Fruit fly (Drosophila melanogaster) whole organism, embryonic: Measurements from ENCODE around the gene Ir94d.

Experiments
- B-H2 ChIP-seq: fragments of 200-800 bp; sonication (Bioruptor generic); optimal IDR thresholded peaks from 2 replicates; lab custom pipeline; 2018; ENCODE audit warnings: missing biosample characterization, mild to moderate bottlenecking, missing genetic modification characterization
- CG10565 ChIP-seq: fragments of 200-800 bp; sonication (Bioruptor generic); optimal IDR thresholded peaks from 3 replicates; lab custom pipeline; 2016; ENCODE audit warnings: missing biosample characterization, mild to moderate bottlenecking, missing genetic modification characterization
- CG12219 ChIP-seq: fragments of 200-800 bp; sonication (Bioruptor generic); optimal IDR thresholded peaks from 3 replicates; lab custom pipeline; 2018; ENCODE audit warnings: missing biosample characterization, mild to moderate bottlenecking, missing genetic modification characterization
- CG15514 ChIP-seq: fragments of 200-800 bp; sonication (Bioruptor generic); optimal IDR thresholded peaks from 3 replicates; lab custom pipeline; 2017; ENCODE audit warnings: missing biosample characterization, missing genetic modification characterization, mild to moderate bottlenecking, moderate library complexity, missing genetic modification reagents
- CG1647 ChIP-seq: fragments of 200-800 bp; sonication (Bioruptor generic); optimal IDR thresholded peaks from 3 replicates; lab custom pipeline; 2016; ENCODE audit warnings: missing biosample characterization, missing genetic modification characterization
- CG17361 ChIP-seq: fragments of 200-800 bp; sonication (Bioruptor generic); IDR thresholded peaks from 3 replicates; pipeline ENCODE4 v1.3.6; 2022; ENCODE audit warnings: missing biosample characterization, missing genetic modification characterization
- CG18764 ChIP-seq: fragments of 200-800 bp; sonication (Bioruptor generic); optimal IDR thresholded peaks from 3 replicates; lab custom pipeline; 2016; ENCODE audit warnings: missing biosample characterization, missing genetic modification characterization
- CG2129 ChIP-seq: fragments of 200-800 bp; sonication (Bioruptor generic); IDR thresholded peaks from 2 replicates; pipeline ENCODE4 v1.3.6; 2022; ENCODE audit warnings: missing biosample characterization, missing genetic modification characterization; ENCODE audit not compliant: partially characterized antibody
- CG31365 ChIP-seq: fragments of 200-800 bp; sonication (Bioruptor generic); optimal IDR thresholded peaks from 2 replicates; lab custom pipeline; 2018; ENCODE audit warnings: missing biosample characterization, mild to moderate bottlenecking, missing genetic modification characterization
- CG4360 ChIP-seq: fragments of 200-800 bp; sonication (Bioruptor generic); IDR thresholded peaks from 2 replicates; pipeline ENCODE4 v1.3.6; 2022; ENCODE audit warnings: missing biosample characterization, missing genetic modification characterization
- CG4730 ChIP-seq: fragments of 200-800 bp; sonication (Bioruptor generic); IDR thresholded peaks from 2 replicates; pipeline ENCODE4 v1.3.6; 2022; ENCODE audit warnings: missing biosample characterization, missing genetic modification characterization
- CG6254 ChIP-seq: fragments of 200-800 bp; sonication (Bioruptor generic); optimal IDR thresholded peaks from 3 replicates; lab custom pipeline; 2017; ENCODE audit warnings: mild to moderate bottlenecking, missing biosample characterization, missing genetic modification reagents, missing genetic modification characterization
- CG6813 ChIP-seq: fragments of 200-800 bp; sonication (Bioruptor generic); optimal IDR thresholded peaks from 2 replicates; lab custom pipeline; 2017; ENCODE audit warnings: missing biosample characterization, missing genetic modification characterization, mild to moderate bottlenecking, moderate library complexity, missing genetic modification reagents
- CG7556 ChIP-seq: fragments of 200-800 bp; sonication (Bioruptor generic); optimal IDR thresholded peaks from 2 replicates; lab custom pipeline; 2017; ENCODE audit warnings: missing biosample characterization, mild to moderate bottlenecking, missing genetic modification characterization
- CG7786 ChIP-seq: fragments of 200-800 bp; sonication (Bioruptor generic); optimal IDR thresholded peaks from 2 replicates; lab custom pipeline; 2016; ENCODE audit warnings: missing biosample characterization, missing genetic modification characterization
- CG9876 ChIP-seq: fragments of 200-800 bp; sonication (Bioruptor generic); optimal IDR thresholded peaks from 2 replicates; lab custom pipeline; 2016; ENCODE audit warnings: missing biosample characterization, missing genetic modification characterization
- Dref ChIP-seq: fragments of 200-800 bp; sonication (Bioruptor generic); IDR thresholded peaks from 2 replicates; pipeline ENCODE4 v1.3.6; 2022; ENCODE audit warnings: missing biosample characterization, missing genetic modification characterization
- Fer2 ChIP-seq: fragments of 200-800 bp; sonication (Bioruptor generic); optimal IDR thresholded peaks from 2 replicates; lab custom pipeline; 2018; ENCODE audit warnings: missing biosample characterization, mild to moderate bottlenecking, missing genetic modification characterization, moderate library complexity
- HLHmδ ChIP-seq: fragments of 200-800 bp; sonication (Bioruptor generic); optimal IDR thresholded peaks from 2 replicates; lab custom pipeline; 2018; ENCODE audit warnings: missing biosample characterization, mild to moderate bottlenecking, missing genetic modification characterization, moderate library complexity
- Hand ChIP-seq: fragments of 200-800 bp; sonication (Bioruptor generic); optimal IDR thresholded peaks from 2 replicates; lab custom pipeline; 2017; ENCODE audit warnings: mild to moderate bottlenecking, missing biosample characterization, missing genetic modification reagents, missing genetic modification characterization
- Hr39 ChIP-seq: fragments of >200 bp; optimal IDR thresholded peaks from 2 replicates; lab custom pipeline; 2017
- MTF-1 ChIP-seq: fragments of 200-800 bp; sonication (Bioruptor generic); optimal IDR thresholded peaks from 2 replicates; lab custom pipeline; 2018; ENCODE audit warnings: missing biosample characterization, mild to moderate bottlenecking, missing genetic modification characterization, borderline replicate concordance
- NFAT ChIP-seq: fragments of 200-800 bp; sonication (Bioruptor generic); IDR thresholded peaks from 2 replicates; pipeline ENCODE4 v1.3.6; 2022; ENCODE audit warnings: missing biosample characterization, missing genetic modification characterization
- Nf-YC ChIP-seq: fragments of 200-800 bp; optimal IDR thresholded peaks from 3 replicates; lab custom pipeline; 2019; ENCODE audit warnings: missing biosample characterization, mild to moderate bottlenecking, missing genetic modification characterization, moderate library complexity
- Oli ChIP-seq: fragments of 200-800 bp; sonication (Bioruptor generic); optimal IDR thresholded peaks from 2 replicates; lab custom pipeline; 2018; ENCODE audit warnings: missing biosample characterization, mild to moderate bottlenecking, missing genetic modification characterization, moderate library complexity
- Ptx1 ChIP-seq: fragments of 200-800 bp; sonication (Bioruptor generic); IDR thresholded peaks from 2 replicates; pipeline ENCODE4 v1.3.6; 2022; ENCODE audit warnings: missing biosample characterization, missing genetic modification characterization
- Ravus ChIP-seq: fragments of 200-800 bp; sonication (Bioruptor generic); IDR thresholded peaks from 2 replicates; pipeline ENCODE4 v1.3.6; 2022; ENCODE audit warnings: missing biosample characterization, missing genetic modification characterization
- Rx ChIP-seq: fragments of 200-800 bp; sonication (Bioruptor generic); IDR thresholded peaks from 2 replicates; pipeline ENCODE4 v1.3.6; 2022; ENCODE audit warnings: missing biosample characterization, missing genetic modification characterization
- Taf1 ChIP-seq: fragments of 200-800 bp; sonication (Bioruptor generic); IDR thresholded peaks from 2 replicates; pipeline ENCODE4 v1.3.6; 2022; ENCODE audit warnings: missing biosample characterization, missing genetic modification characterization
- abd-A ChIP-seq: fragments of 200-800 bp; sonication (Bioruptor generic); optimal IDR thresholded peaks from 3 replicates; lab custom pipeline; 2019; ENCODE audit warnings: missing biosample characterization, mild to moderate bottlenecking, missing genetic modification characterization, moderate library complexity
- ase ChIP-seq: fragments of 200-800 bp; sonication (Bioruptor generic); IDR thresholded peaks from 3 replicates; pipeline ENCODE4 v1.3.6; 2022; ENCODE audit warnings: missing biosample characterization, missing genetic modification characterization
- ash1 ChIP-seq: fragments of 200-800 bp; sonication (Bioruptor generic); optimal IDR thresholded peaks from 2 replicates; lab custom pipeline; 2018; ENCODE audit warnings: missing biosample characterization, mild to moderate bottlenecking, missing genetic modification characterization
- bcd ChIP-seq: fragments of 200-800 bp; sonication (Bioruptor generic); optimal IDR thresholded peaks from 2 replicates; lab custom pipeline; 2017; ENCODE audit warnings: missing biosample characterization, mild to moderate bottlenecking, missing genetic modification characterization
- bowl ChIP-seq: fragments of 200-800 bp; sonication (Bioruptor generic); IDR thresholded peaks from 2 replicates; pipeline ENCODE4 v1.3.6; 2022; ENCODE audit warnings: missing biosample characterization, missing genetic modification characterization
- chif ChIP-seq, 2 experiments: fragments of 200-800 bp; sonication (Bioruptor generic); optimal IDR thresholded peaks; 3 replicates each; lab custom pipeline; 2016; ENCODE audit warnings: missing biosample characterization in 2 of 2, missing genetic modification characterization in 2 of 2
- da ChIP-seq: fragments of 200-800 bp; sonication (Bioruptor generic); optimal IDR thresholded peaks from 2 replicates; lab custom pipeline; 2016; ENCODE audit warnings: missing biosample characterization, missing genetic modification characterization
- dimm ChIP-seq: fragments of 200-800 bp; sonication (Bioruptor generic); IDR thresholded peaks from 2 replicates; pipeline ENCODE4 v1.3.6; 2022; ENCODE audit warnings: missing biosample characterization, missing genetic modification characterization
- ewg ChIP-seq: fragments of 200-800 bp; sonication (Bioruptor generic); optimal IDR thresholded peaks from 3 replicates; lab custom pipeline; 2017; ENCODE audit warnings: mild to moderate bottlenecking, missing biosample characterization, missing genetic modification reagents, missing genetic modification characterization
- gfzf ChIP-seq: fragments of 200-800 bp; sonication (Bioruptor generic); optimal IDR thresholded peaks from 2 replicates; lab custom pipeline; 2016; ENCODE audit warnings: missing biosample characterization, mild to moderate bottlenecking, missing genetic modification characterization, moderate library complexity
- grau ChIP-seq: fragments of 200-800 bp; optimal IDR thresholded peaks from 3 replicates; lab custom pipeline; 2019; ENCODE audit warnings: missing biosample characterization, mild to moderate bottlenecking, missing genetic modification characterization, moderate library complexity
- gro ChIP-seq: fragments of 200-800 bp; sonication (Bioruptor generic); optimal IDR thresholded peaks from 2 replicates; lab custom pipeline; 2016; ENCODE audit warnings: missing biosample characterization, missing genetic modification characterization
- hb ChIP-seq: fragments of 200-800 bp; sonication (Bioruptor generic); IDR thresholded peaks from 3 replicates; pipeline ENCODE4 v1.3.6; 2022; ENCODE audit warnings: missing biosample characterization, missing genetic modification characterization; ENCODE audit not compliant: partially characterized antibody
- ind ChIP-seq: fragments of 200-800 bp; sonication (Bioruptor generic); optimal IDR thresholded peaks from 3 replicates; lab custom pipeline; 2016; ENCODE audit warnings: missing biosample characterization, missing genetic modification characterization
- onecut ChIP-seq: fragments of 200-800 bp; sonication (Bioruptor generic); IDR thresholded peaks from 2 replicates; pipeline ENCODE4 v1.3.6; 2022; ENCODE audit warnings: missing biosample characterization, missing genetic modification characterization
- org-1 ChIP-seq: fragments of 200-800 bp; sonication (Bioruptor generic); optimal IDR thresholded peaks from 2 replicates; lab custom pipeline; 2017; ENCODE audit warnings: missing biosample characterization, missing genetic modification characterization
- pho ChIP-seq: fragments of 200-800 bp; sonication (Bioruptor generic); optimal IDR thresholded peaks from 2 replicates; lab custom pipeline; 2016; ENCODE audit warnings: missing biosample characterization, missing genetic modification characterization
- ranshi ChIP-seq: fragments of 200-800 bp; sonication (Bioruptor generic); IDR thresholded peaks from 2 replicates; pipeline ENCODE4 v1.3.6; 2022; ENCODE audit warnings: missing biosample characterization, missing genetic modification characterization
- sna ChIP-seq: fragments of 200-800 bp; sonication (Bioruptor generic); IDR thresholded peaks from 2 replicates; pipeline ENCODE4 v1.3.6; 2022; ENCODE audit warnings: missing biosample characterization, missing genetic modification characterization; ENCODE audit not compliant: partially characterized antibody
- sug ChIP-seq: fragments of 200-800 bp; optimal IDR thresholded peaks from 2 replicates; lab custom pipeline; 2019; ENCODE audit warnings: missing biosample characterization, mild to moderate bottlenecking, missing genetic modification characterization, moderate library complexity
- toy ChIP-seq: fragments of 200-800 bp; sonication (Bioruptor generic); IDR thresholded peaks from 2 replicates; pipeline ENCODE4 v1.3.6; 2022; ENCODE audit warnings: missing biosample characterization, missing genetic modification characterization
- yki ChIP-seq: fragments of >200 bp; optimal IDR thresholded peaks from 3 replicates; lab custom pipeline; 2018
- zfh2 ChIP-seq: fragments of 200-800 bp; sonication (Bioruptor generic); optimal IDR thresholded peaks from 2 replicates; lab custom pipeline; 2016; ENCODE audit warnings: missing biosample characterization, missing genetic modification characterization

Gene Ir94d

dm6 chr3R:23386907-23387306 is 15.7 kb upstream of the Ir94d start (continued):
- TF ChIP-seq bowl (GFP tag; lab: Robert Waterston, UW) (no peak), CG1647 (no peak), CG7556 (peak; percentile 32), CG4730 (GFP tag; lab: Robert Waterston, UW) (no peak), Rx (GFP tag; lab: Robert Waterston, UW) (no peak), ase (peak; percentile 43; the same call in 1 of the 3 replicates), CG6254 (GFP tag; lab: Kevin White, UChicago) (peak; percentile 28), CG7786 (GFP tag; lab: Kevin White, UChicago) (no peak), Dref (GFP tag; lab: Robert Waterston, UW) (no peak), Ptx1 (GFP tag; lab: Robert Waterston, UW) (peak; percentile 26; the same call in 1 of the 2 replicates), Nf-YC (tag; lab: Kevin White, UChicago) (no peak), ash1 (GFP tag; lab: Kevin White, UChicago) (no peak), hb (no peak), Fer2 (no peak), ind (GFP tag; lab: Kevin White, UChicago) (peak; percentile 19), Taf1 (no peak), HLHmδ (GFP tag; lab: Kevin White, UChicago) (no peak), CG6813 (GFP tag; lab: Kevin White, UChicago) (no peak), bcd (GFP tag; lab: Kevin White, UChicago) (no peak), MTF-1 (GFP tag; lab: Kevin White, UChicago) (no peak), CG9876 (no peak), dimm (0 out of 2 replicates have a peak, but pooled peaks have one; percentile 7), sna (GFP tag; lab: Robert Waterston, UW) (no peak), pho (GFP tag; lab: Kevin White, UChicago) (no peak), org-1 (GFP tag; lab: Kevin White, UChicago) (peak; percentile 43), abd-A (no peak), ranshi (no peak), sug (no peak), CG15514 (GFP tag; lab: Kevin White, UChicago) (no peak), NFAT (no peak), Hand (GFP tag; lab: Kevin White, UChicago) (no peak), yki (lab: Kevin White, UChicago) (no peak), CG2129 (no peak), Oli (tag; lab: Kevin White, UChicago) (peak; percentile 54), CG18764 (no peak), zfh2 (GFP tag; lab: Kevin White, UChicago) (no peak), CG10565 (GFP tag; lab: Kevin White, UChicago) (no peak), Hr39 (no peak), onecut (GFP tag; lab: Robert Waterston, UW) (no peak), chif (GFP tag; optimal IDR thresholded peaks at IDR 0.05; lab: Kevin White, UChicago) (peak in 1 of 2 experiments; percentile 50), grau (tag; lab: Kevin White, UChicago) (peak; percentile 45), B-H2 (GFP tag; lab: Kevin White, UChicago) (no peak), CG31365 (tag; lab: Kevin White, UChicago) (no peak), gro (GFP tag; lab: Kevin White, UChicago) (no peak), CG12219 (peak; percentile 42), ewg (GFP tag; lab: Kevin White, UChicago) (peak; percentile 39), CG17361 (GFP tag; lab: Robert Waterston, UW) (no peak; the same call in 2 of the 3 replicates), Ravus (GFP tag; lab: Robert Waterston, UW) (no peak), toy (GFP tag; lab: Robert Waterston, UW) (no peak), CG4360 (GFP tag; lab: Robert Waterston, UW) (no peak), gfzf (GFP tag; lab: Kevin White, UChicago) (no peak), da (GFP tag; lab: Kevin White, UChicago) (peak; percentile 1)
